Worm (Caenorhabditis elegans): ENCODE data around the gene sre-16.

The sre-16 gene

ce11 chrIV:12200812-12201211, 35.1 kb downstream of the sre-16 start:
- TF ChIP-seq pha-4 (GFP tag; IDR thresholded peaks at IDR 0.05) (0 out of 2 replicates have a peak, but pooled peaks have one; percentile 21), pha-4 (tag; optimal IDR thresholded peaks at IDR 0.05) (no peak), saeg-2 (GFP tag; IDR thresholded peaks at IDR 0.05) (no peak), dmd-6 (GFP tag; IDR thresholded peaks at IDR 0.05) (peak; percentile 11; the same call in 1 of the 2 replicates)

DNA sequence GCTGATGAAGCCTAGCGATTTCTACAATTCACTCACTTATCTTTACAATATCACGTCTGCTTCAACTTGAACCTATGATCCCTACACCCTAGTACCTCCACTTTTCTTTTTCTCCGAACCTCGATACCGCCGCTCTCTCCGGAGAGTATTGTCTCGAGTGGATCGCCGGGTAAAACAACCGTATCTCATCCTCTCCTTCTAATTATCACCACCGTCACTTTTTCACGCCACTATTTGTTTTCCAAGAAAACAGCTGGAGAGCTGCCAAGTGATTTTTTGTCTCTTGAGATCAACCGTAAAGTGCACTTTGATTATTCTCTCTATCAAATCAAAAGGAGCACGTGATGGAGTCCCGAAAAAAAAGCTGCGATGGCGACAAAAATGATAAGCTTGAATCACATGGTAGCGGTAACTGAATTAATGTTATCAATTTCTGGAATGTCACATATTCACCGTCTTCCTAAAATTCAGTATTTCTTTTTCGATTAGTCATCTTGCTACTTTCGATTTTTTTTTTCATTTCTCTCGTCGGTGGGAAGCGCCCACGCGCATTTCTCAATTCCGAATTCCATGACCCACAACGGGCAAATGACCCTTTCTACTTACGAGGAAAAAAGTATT, 36.3 kb downstream of the sre-16 start:
- peak; percentile 82 for TF ChIP-seq aha-1 (tag)
- peak in 1 of 2 experiments; percentile 3 for TF ChIP-seq lsy-2 (tag; optimal IDR thresholded peaks at IDR 0.05)
- TF ChIP-seq nhr-77 (tag; optimal IDR thresholded peaks at IDR 0.05) = peak; percentile 19
- peak; percentile 58 for TF ChIP-seq pqm-1 (tag; optimal IDR thresholded peaks at IDR 0.05)
- TF ChIP-seq jun-1 (tag; optimal IDR thresholded peaks at IDR 0.05) = no peak
- TF ChIP-seq ztf-11 (tag; optimal IDR thresholded peaks at IDR 0.05) = no peak
- peak in 1 of 2 experiments; percentile 51 for TF ChIP-seq hif-1 (tag; optimal IDR thresholded peaks at IDR 0.05)
- 0 out of 2 replicates have a peak, but pooled peaks have one; percentile 14 for TF ChIP-seq pha-4 (GFP tag; IDR thresholded peaks at IDR 0.05)
- TF ChIP-seq pha-4 (tag; optimal IDR thresholded peaks at IDR 0.05) = no peak
- TF ChIP-seq nhr-28 (tag; optimal IDR thresholded peaks at IDR 0.05) = peak; percentile 36
- peak; percentile 1 for TF ChIP-seq mes-2 (tag; optimal IDR thresholded peaks at IDR 0.05; ENCODE audit: poor library complexity, severe bottlenecking)
- TF ChIP-seq dmd-6 (GFP tag; IDR thresholded peaks at IDR 0.05) = peak; percentile 79
- peak; percentile 72 for TF ChIP-seq hlh-30 (tag; optimal IDR thresholded peaks at IDR 0.05; ENCODE audit: insufficient read depth)
- TF ChIP-seq ama-1 (optimal IDR thresholded peaks at IDR 0.05) = no peak
- TF ChIP-seq mxl-2 (GFP tag; conservative IDR thresholded peaks at IDR 0.05) = 0 out of 2 replicates have a peak, but pooled peaks have one; percentile 26
- TF ChIP-seq php-3 (GFP tag; IDR thresholded peaks at IDR 0.05) = 0 out of 2 replicates have a peak, but pooled peaks have one; percentile 13
- TF ChIP-seq T20F7.1 (GFP tag; optimal IDR thresholded peaks at IDR 0.05) = no peak
- TF ChIP-seq attf-4 (tag; optimal IDR thresholded peaks at IDR 0.05) = no peak
- TF ChIP-seq unc-62 (GFP tag; optimal IDR thresholded peaks at IDR 0.05 in 1 of 2) = peak; percentile 30 to 97
- TF ChIP-seq unc-62 (tag; optimal IDR thresholded peaks at IDR 0.05) = no peak
- TF ChIP-seq daf-16 (GFP tag; optimal IDR thresholded peaks at IDR 0.05) = peak in 1 of 2 experiments; percentile 1
- TF ChIP-seq daf-16 (tag; optimal IDR thresholded peaks at IDR 0.05) = peak; percentile 45
- TF ChIP-seq nhr-41 (GFP tag; IDR thresholded peaks at IDR 0.05) = no peak
- peak; percentile 16 for TF ChIP-seq lin-38 (GFP tag; IDR thresholded peaks at IDR 0.05)
- TF ChIP-seq dve-1 (tag; optimal IDR thresholded peaks at IDR 0.05; ENCODE audit: insufficient read depth) = peak; percentile 92
- peak; percentile 3 for TF ChIP-seq nhr-48 (tag; optimal IDR thresholded peaks at IDR 0.05)
- peak in 1 of 2 experiments; percentile 21 for TF ChIP-seq mdl-1 (tag; optimal IDR thresholded peaks at IDR 0.05)
- peak; percentile 80 for TF ChIP-seq hlh-11 (tag; optimal IDR thresholded peaks at IDR 0.05)

- TF ChIP-seq dve-1 (tag; optimal IDR thresholded peaks at IDR 0.05; ENCODE audit: insufficient read depth) (peak; percentile 4), spr-1 (tag; optimal IDR thresholded peaks at IDR 0.05) (no peak), dmd-6 (GFP tag; IDR thresholded peaks at IDR 0.05) (peak; percentile 16; the same call in 1 of the 2 replicates), pha-4 (GFP tag; IDR thresholded peaks at IDR 0.05) (no peak), pha-4 (tag; optimal IDR thresholded peaks at IDR 0.05) (peak; percentile 10)
Observed at ce11 chrIV:12198816-12199215, 37.1 kb downstream of the sre-16 start.

ce11 chrIV:12197679-12198078, 38.2 kb downstream of the sre-16 start:
- TF ChIP-seq mdl-1 (tag; optimal IDR thresholded peaks at IDR 0.05) = peak in 1 of 2 experiments; percentile 28
- TF ChIP-seq nhr-48 (tag; optimal IDR thresholded peaks at IDR 0.05) = peak; percentile 2
- TF ChIP-seq dve-1 (tag; optimal IDR thresholded peaks at IDR 0.05; ENCODE audit: insufficient read depth) = peak; percentile 66
- no peak for TF ChIP-seq fos-1 (tag; optimal IDR thresholded peaks at IDR 0.05)
- TF ChIP-seq T20F7.1 (GFP tag; optimal IDR thresholded peaks at IDR 0.05) = peak; percentile 26
- TF ChIP-seq unc-62 (GFP tag; optimal IDR thresholded peaks at IDR 0.05 in 1 of 2) = peak; percentile 1 to 45
- TF ChIP-seq unc-62 (tag; optimal IDR thresholded peaks at IDR 0.05) = no peak
- 0 out of 2 replicates have a peak, but pooled peaks have one; percentile 32 for TF ChIP-seq lin-1 (GFP tag; IDR thresholded peaks at IDR 0.05)
- peak; percentile 25 for TF ChIP-seq hlh-30 (tag; optimal IDR thresholded peaks at IDR 0.05; ENCODE audit: insufficient read depth)
- no peak for TF ChIP-seq F37D6.2 (tag; optimal IDR thresholded peaks at IDR 0.05)
- TF ChIP-seq nhr-28 (tag; optimal IDR thresholded peaks at IDR 0.05) = peak; percentile 57
- TF ChIP-seq lsy-2 (tag; optimal IDR thresholded peaks at IDR 0.05) = no peak
- peak; percentile 19 for TF ChIP-seq mep-1 (tag; optimal IDR thresholded peaks at IDR 0.05)
- peak in 1 of 2 experiments; percentile 33 for TF ChIP-seq daf-16 (GFP tag; optimal IDR thresholded peaks at IDR 0.05)
- peak; percentile 78 for TF ChIP-seq daf-16 (tag; optimal IDR thresholded peaks at IDR 0.05)
- TF ChIP-seq mes-2 (tag; optimal IDR thresholded peaks at IDR 0.05; ENCODE audit: poor library complexity, severe bottlenecking) = peak; percentile 18
- peak; percentile 68 for TF ChIP-seq pqm-1 (tag; optimal IDR thresholded peaks at IDR 0.05)
- no peak for TF ChIP-seq ceh-28 (tag; optimal IDR thresholded peaks at IDR 0.05)
- no peak for TF ChIP-seq set-16 (GFP tag; IDR thresholded peaks at IDR 0.05)
- no peak for TF ChIP-seq dmd-8 (GFP tag; IDR thresholded peaks at IDR 0.05)
- TF ChIP-seq dmd-6 (GFP tag; IDR thresholded peaks at IDR 0.05) = peak; percentile 75
- TF ChIP-seq R02D3.7 (tag; optimal IDR thresholded peaks at IDR 0.05) = no peak
- peak; percentile 25 for TF ChIP-seq nhr-77 (tag; optimal IDR thresholded peaks at IDR 0.05)
- no peak for TF ChIP-seq mdt-29 (GFP tag; IDR thresholded peaks at IDR 0.05)
- TF ChIP-seq hlh-11 (tag; optimal IDR thresholded peaks at IDR 0.05) = peak; percentile 80
- TF ChIP-seq egl-43 (GFP tag; IDR thresholded peaks at IDR 0.05) = no peak
- TF ChIP-seq hif-1 (tag; optimal IDR thresholded peaks at IDR 0.05) = peak in 1 of 2 experiments; percentile 13
- TF ChIP-seq Y5F2A.4 (GFP tag; optimal IDR thresholded peaks at IDR 0.05) = no peak

Measured in whole organism, L4 larva.